Fruit fly (Drosophila melanogaster): ENCODE data around the gene comm2.

comm2 gene

DNA sequence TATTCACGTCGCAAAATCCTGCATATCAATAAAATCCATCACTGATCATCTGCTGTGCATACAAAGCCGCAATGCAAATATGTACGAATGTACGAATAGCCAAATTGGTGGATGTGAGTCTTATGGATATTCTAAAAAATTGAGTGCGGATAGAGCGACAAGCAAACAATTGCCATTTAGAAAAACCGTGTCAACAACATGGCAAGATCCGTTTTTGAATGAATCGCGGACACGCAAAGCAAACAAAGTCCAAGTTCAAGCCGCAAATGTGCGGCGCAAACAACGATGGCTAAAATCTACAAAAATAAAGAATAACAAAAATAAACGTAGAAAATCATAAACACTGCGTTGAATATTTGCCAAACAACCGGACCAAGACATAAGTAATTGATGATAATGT lies 10.1 kb downstream of the comm2 start (continued):
- TF ChIP-seq caup (GFP tag; optimal IDR thresholded peaks at IDR 0.05; ENCODE audit: severe bottlenecking) (no peak), mirr (GFP tag; optimal IDR thresholded peaks at IDR 0.05) (peak; percentile 49), CG11504 (tag; optimal IDR thresholded peaks at IDR 0.05) (no peak), CG18619 (GFP tag; optimal IDR thresholded peaks at IDR 0.05) (peak; percentile 20), disco-r (GFP tag; optimal IDR thresholded peaks at IDR 0.05) (no peak), CrebB (tag; optimal IDR thresholded peaks at IDR 0.05) (peak; percentile 28), ind (GFP tag; optimal IDR thresholded peaks at IDR 0.05) (no peak), fd3F (GFP tag; optimal IDR thresholded peaks at IDR 0.05) (peak; percentile 33), CG14667 (GFP tag; IDR thresholded peaks at IDR 0.05) (no peak), otp (GFP tag; IDR thresholded peaks at IDR 0.05) (no peak), Hmr (GFP tag; optimal IDR thresholded peaks at IDR 0.05) (peak; percentile 37), lbe (GFP tag; optimal IDR thresholded peaks at IDR 0.05) (no peak), CkIIα-i1 (GFP tag; IDR thresholded peaks at IDR 0.05) (no peak), Med (GFP tag) (peak; percentile 83), gcm2 (GFP tag; optimal IDR thresholded peaks at IDR 0.05) (no peak), chif (GFP tag; optimal IDR thresholded peaks at IDR 0.05) (no peak), Doc2 (GFP tag; IDR thresholded peaks at IDR 0.05) (no peak), mld (GFP tag; IDR thresholded peaks at IDR 0.05; ENCODE audit: partially characterized antibody) (no peak), CG3065 (GFP tag; optimal IDR thresholded peaks at IDR 0.05) (no peak), CG12659 (GFP tag; optimal IDR thresholded peaks at IDR 0.05) (no peak), PHDP (tag; optimal IDR thresholded peaks at IDR 0.05) (no peak), CG8765 (GFP tag; IDR thresholded peaks at IDR 0.05) (no peak), Optix (GFP tag; IDR thresholded peaks at IDR 0.05) (no peak), lab (GFP tag; optimal IDR thresholded peaks at IDR 0.05) (peak; percentile 47), bab2 (GFP tag; optimal IDR thresholded peaks at IDR 0.05) (peak; percentile 9), CG8089 (GFP tag; optimal IDR thresholded peaks at IDR 0.05) (no peak), sens-2 (GFP tag; IDR thresholded peaks at IDR 0.05) (no peak), CG16813 (GFP tag; IDR thresholded peaks at IDR 0.05; ENCODE audit: partially characterized antibody) (no peak), pho (GFP tag; optimal IDR thresholded peaks at IDR 0.05) (peak; percentile 18), CG12769 (tag; optimal IDR thresholded peaks at IDR 0.05) (peak; percentile 17), sima (GFP tag; optimal IDR thresholded peaks at IDR 0.05) (no peak), CG11398 (GFP tag; optimal IDR thresholded peaks at IDR 0.05) (no peak), pnt (GFP tag; optimal IDR thresholded peaks at IDR 0.05) (no peak), HHEX (GFP tag; optimal IDR thresholded peaks at IDR 0.05) (peak; percentile 17), seq (GFP tag; IDR thresholded peaks at IDR 0.05) (peak; percentile 52; the same call in 1 of the 2 replicates), CG17912 (GFP tag; optimal IDR thresholded peaks at IDR 0.05) (no peak), CG6683 (GFP tag; optimal IDR thresholded peaks at IDR 0.05) (no peak), CG14014 (GFP tag; IDR thresholded peaks at IDR 0.05) (peak; percentile 61; the same call in 1 of the 2 replicates), zen2 (GFP tag; IDR thresholded peaks at IDR 0.05; ENCODE audit: partially characterized antibody) (no peak), Ravus (GFP tag; IDR thresholded peaks at IDR 0.05) (no peak), CG17802 (tag; optimal IDR thresholded peaks at IDR 0.05) (no peak), Max (GFP tag; optimal IDR thresholded peaks at IDR 0.05) (no peak), Pdp1 (GFP tag; optimal IDR thresholded peaks at IDR 0.05) (no peak), CG33213 (GFP tag; optimal IDR thresholded peaks at IDR 0.05) (no peak), lov (optimal IDR thresholded peaks at IDR 0.05) (no peak), lov (GFP tag; IDR thresholded peaks at IDR 0.05) (0 out of 3 replicates have a peak, but pooled peaks have one; percentile 47), CG7963 (GFP tag; IDR thresholded peaks at IDR 0.05; ENCODE audit: partially characterized antibody) (no peak), CG31224 (GFP tag; IDR thresholded peaks at IDR 0.05) (no peak), usp (GFP tag; optimal IDR thresholded peaks at IDR 0.05) (no peak), dm (GFP tag; optimal IDR thresholded peaks at IDR 0.05) (no peak), Camta (GFP tag; optimal IDR thresholded peaks at IDR 0.05) (peak; percentile 1)
